Worm (Caenorhabditis elegans) whole organism, L1 larva: ENCODE data around the gene K03H1.13.

Experiments used
- C16A3.4 ChIP-seq: fragments of 150-350 bp; optimal IDR thresholded peaks from 2 replicates; lab custom pipeline; 2014; ENCODE audit warnings: missing biosample characterization, missing genetic modification characterization
- C34B4.2 ChIP-seq: sonication (generic microtip); optimal IDR thresholded peaks from 2 replicates; lab custom pipeline; 2017; ENCODE audit warnings: mild to moderate bottlenecking, missing genetic modification characterization, missing compliant biosample characterization
- Y116A8C.19 ChIP-seq: sonication (generic microtip); optimal IDR thresholded peaks from 2 replicates; lab custom pipeline; 2016; ENCODE audit warnings: missing compliant biosample characterization, missing genetic modification characterization, borderline replicate concordance
- ama-1 ChIP-seq: fragments of 150-350 bp; optimal IDR thresholded peaks from 2 replicates; lab custom pipeline; 2014
- blmp-1 ChIP-seq: fragments of 150-350 bp; optimal IDR thresholded peaks from 2 replicates; lab custom pipeline; 2014; ENCODE audit warnings: missing biosample characterization, missing genetic modification characterization
- ceh-63 ChIP-seq: fragments of 200-800 bp; sonication (Bioruptor generic); optimal IDR thresholded peaks from 2 replicates; lab custom pipeline; 2018; ENCODE audit warnings: mild to moderate bottlenecking, missing genetic modification characterization, missing compliant biosample characterization
- ceh-8 ChIP-seq: fragments of 200-800 bp; sonication (Bioruptor generic); optimal IDR thresholded peaks from 2 replicates; lab custom pipeline; 2018; ENCODE audit warnings: mild to moderate bottlenecking, missing genetic modification characterization, moderate library complexity, missing compliant biosample characterization
- ceh-90 ChIP-seq: sonication (generic microtip); optimal IDR thresholded peaks from 2 replicates; lab custom pipeline; 2016; ENCODE audit warnings: missing genetic modification characterization, missing compliant biosample characterization
- dpl-1 ChIP-seq, 3 experiments: fragments of 150-350 bp in 2 of 3; sonication (generic microtip) in 1 of 3; optimal IDR thresholded peaks; 2 replicates each; lab custom pipeline; 2014 to 2017; ENCODE audit warnings: missing biosample characterization in 3 of 3, missing genetic modification characterization in 3 of 3, missing genetic modification reagents in 3 of 3
- dsc-1 ChIP-seq: sonication (generic microtip); optimal IDR thresholded peaks from 2 replicates; lab custom pipeline; 2016; ENCODE audit warnings: mild to moderate bottlenecking, missing genetic modification characterization, missing compliant biosample characterization
- efl-1 ChIP-seq, 4 experiments: fragments of 150-350 bp; optimal IDR thresholded peaks in 3 of 4; peaks in 1 of 4; 1 replicate in 1 of 4; 2 replicates in 3 of 4; lab custom pipeline; 2014; ENCODE audit warnings: missing biosample characterization in 2 of 4, missing genetic modification characterization in 2 of 4, missing genetic modification reagents in 2 of 4
- egl-27 ChIP-seq, 2 experiments: fragments of 150-350 bp in 1 of 2; sonication (generic microtip); optimal IDR thresholded peaks; 3 replicates each; lab custom pipeline; 2017 to 2018; ENCODE audit warnings: missing biosample characterization in 2 of 2, missing genetic modification characterization in 2 of 2, missing genetic modification reagents in 2 of 2
- fkh-10 ChIP-seq: sonication (generic microtip); optimal IDR thresholded peaks from 2 replicates; lab custom pipeline; 2017; ENCODE audit warnings: missing biosample characterization, missing genetic modification reagents, missing genetic modification characterization
- fkh-4 ChIP-seq: sonication (generic microtip); optimal IDR thresholded peaks from 2 replicates; lab custom pipeline; 2016; ENCODE audit warnings: missing compliant biosample characterization, missing genetic modification characterization, borderline replicate concordance
- fkh-8 ChIP-seq: sonication (generic microtip); optimal IDR thresholded peaks from 2 replicates; lab custom pipeline; 2016; ENCODE audit warnings: mild to moderate bottlenecking, missing genetic modification characterization, missing compliant biosample characterization
- hlh-17 ChIP-seq: fragments of 200-800 bp; sonication (Bioruptor generic); optimal IDR thresholded peaks from 2 replicates; lab custom pipeline; 2018; ENCODE audit warnings: missing genetic modification characterization, mild to moderate bottlenecking, missing compliant biosample characterization, moderate library complexity, borderline replicate concordance
- hlh-4 ChIP-seq: sonication (generic microtip); optimal IDR thresholded peaks from 2 replicates; lab custom pipeline; 2016; ENCODE audit warnings: mild to moderate bottlenecking, missing genetic modification characterization, missing compliant biosample characterization
- irx-1 ChIP-seq: sonication (generic microtip); optimal IDR thresholded peaks from 2 replicates; lab custom pipeline; 2016; ENCODE audit warnings: missing genetic modification characterization, missing compliant biosample characterization
- isw-1 ChIP-seq: fragments of 200-800 bp; sonication (Bioruptor generic); IDR thresholded peaks from 2 replicates; pipeline ENCODE4 v1.3.6; 2022; ENCODE audit warnings: missing genetic modification characterization, missing compliant biosample characterization
- jun-1 ChIP-seq: fragments of 150-350 bp; optimal IDR thresholded peaks from 2 replicates; lab custom pipeline; 2014; ENCODE audit warnings: missing biosample characterization, missing genetic modification reagents, missing genetic modification characterization
- lin-14 ChIP-seq: fragments of 200-800 bp; sonication (Bioruptor generic); optimal IDR thresholded peaks from 2 replicates; lab custom pipeline; 2018; ENCODE audit warnings: mild to moderate bottlenecking, missing genetic modification characterization, moderate library complexity, missing compliant biosample characterization
- lir-3 ChIP-seq: sonication (generic microtip); optimal IDR thresholded peaks from 2 replicates; lab custom pipeline; 2016; ENCODE audit warnings: mild to moderate bottlenecking, missing genetic modification characterization, moderate library complexity, missing compliant biosample characterization; ENCODE audit not compliant: poor library complexity
- nhr-12 ChIP-seq: sonication (generic microtip); optimal IDR thresholded peaks from 2 replicates; lab custom pipeline; 2017; ENCODE audit warnings: missing biosample characterization, missing genetic modification characterization
- nhr-19 ChIP-seq: fragments of 200-800 bp; sonication (Bioruptor generic); conservative IDR thresholded peaks from 2 replicates; pipeline ENCODE4 v1.3.6; 2022; ENCODE audit warnings: missing genetic modification characterization, missing compliant biosample characterization
- nhr-47 ChIP-seq: sonication (generic microtip); optimal IDR thresholded peaks from 2 replicates; lab custom pipeline; 2016; ENCODE audit warnings: mild to moderate bottlenecking, missing genetic modification characterization, moderate library complexity, missing compliant biosample characterization
- nhr-77 ChIP-seq: fragments of 150-350 bp; optimal IDR thresholded peaks from 2 replicates; lab custom pipeline; 2014; ENCODE audit warnings: missing biosample characterization, missing genetic modification characterization
- pqm-1 ChIP-seq: sonication (generic microtip); optimal IDR thresholded peaks from 3 replicates; lab custom pipeline; 2017; ENCODE audit warnings: missing biosample characterization, missing genetic modification characterization
- skn-1 ChIP-seq: fragments of 150-350 bp; optimal IDR thresholded peaks from 2 replicates; lab custom pipeline; 2014; ENCODE audit warnings: missing biosample characterization, missing genetic modification characterization
- sup-37 ChIP-seq: fragments of 200-800 bp; sonication (Bioruptor generic); optimal IDR thresholded peaks from 2 replicates; lab custom pipeline; 2018; ENCODE audit warnings: mild to moderate bottlenecking, missing genetic modification characterization, missing compliant biosample characterization
- tlp-1 ChIP-seq: fragments of 150-350 bp; optimal IDR thresholded peaks from 2 replicates; lab custom pipeline; 2014; ENCODE audit warnings: missing biosample characterization, missing genetic modification characterization
- unc-130 ChIP-seq: fragments of 150-350 bp; optimal IDR thresholded peaks from 2 replicates; lab custom pipeline; 2017; ENCODE audit warnings: missing biosample characterization, missing genetic modification characterization, inconsistent platforms
- unc-30 ChIP-seq: sonication (generic microtip); optimal IDR thresholded peaks from 2 replicates; lab custom pipeline; 2017; ENCODE audit warnings: missing biosample characterization, missing genetic modification characterization
- unc-98 ChIP-seq: fragments of 200-800 bp; sonication (Bioruptor generic); IDR thresholded peaks from 2 replicates; pipeline ENCODE4 v1.3.6; 2022; ENCODE audit warnings: missing genetic modification characterization, missing compliant biosample characterization
- vab-15 ChIP-seq: sonication (generic microtip); optimal IDR thresholded peaks from 2 replicates; lab custom pipeline; 2017; ENCODE audit warnings: missing genotype, mild to moderate bottlenecking, missing genetic modification characterization, missing compliant biosample characterization
- ztf-11 ChIP-seq, 2 experiments: sonication (generic microtip); optimal IDR thresholded peaks; 2 replicates each; lab custom pipeline; 2016 to 2017; ENCODE audit warnings: missing genetic modification characterization in 2 of 2, missing biosample characterization in 1 of 2, missing compliant biosample characterization in 1 of 2

The K03H1.13 gene

ce11 chrIII:9982119-9982642, 32.0 kb upstream of the K03H1.13 start:
- TF ChIP-seq hlh-4, result no peak
- TF ChIP-seq unc-130, result no peak
- no peak for TF ChIP-seq unc-30 (tag; lab: Kevin White, UChicago)
- no peak for TF ChIP-seq pqm-1 (tag; lab: Kevin White, UChicago)
- no peak for TF ChIP-seq Y116A8C.19 (tag; lab: Kevin White, UChicago)
- TF ChIP-seq ceh-63 (GFP tag; lab: Kevin White, UChicago), result no peak
- TF ChIP-seq nhr-77 (tag; lab: Kevin White, UChicago), result no peak
- TF ChIP-seq hlh-17 (GFP tag; lab: Kevin White, UChicago), result no peak
- no peak for TF ChIP-seq jun-1 (tag; lab: Kevin White, UChicago)
- TF ChIP-seq nhr-19 (GFP tag; lab: Robert Waterston, UW), result no peak
- TF ChIP-seq ceh-8, result no peak
- TF ChIP-seq dpl-1 (GFP tag; optimal IDR thresholded peaks at IDR 0.05; lab: Kevin White, UChicago), result no peak
- TF ChIP-seq vab-15 (tag; lab: Kevin White, UChicago), result no peak
- no peak for TF ChIP-seq tlp-1 (tag; lab: Kevin White, UChicago)
- TF ChIP-seq fkh-8 (tag; lab: Kevin White, UChicago), result no peak
- TF ChIP-seq irx-1 (tag; lab: Kevin White, UChicago), result no peak

DNA sequence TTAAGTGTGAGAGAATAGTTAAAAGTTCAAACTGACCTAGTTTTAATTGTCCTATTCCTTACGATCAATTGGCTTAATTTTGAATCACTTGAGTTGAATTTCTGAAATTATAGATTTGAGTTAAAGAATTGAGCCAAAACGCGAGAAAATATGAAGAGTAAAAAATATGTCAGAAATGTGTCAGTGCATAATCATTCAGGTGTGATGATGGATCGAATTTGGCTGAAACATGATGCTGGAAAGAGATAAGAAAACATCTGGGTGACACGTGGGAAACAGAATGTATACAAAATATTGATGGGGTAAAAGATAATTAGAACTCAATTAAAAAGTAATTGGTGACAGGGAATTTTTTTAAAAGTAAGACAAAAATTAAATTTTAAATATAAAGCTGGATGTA, 23.6 kb upstream of the K03H1.13 start, which contains the start of gene R10E12.2:
Gene R10E12.2 (minus strand): TSS at position 101 of the 400 bp plus-strand sequence.
- TF ChIP-seq lin-14 (GFP tag; lab: Kevin White, UChicago), result no peak
- no peak for TF ChIP-seq C16A3.4 (tag; lab: Kevin White, UChicago)
- no peak for TF ChIP-seq efl-1 (optimal IDR thresholded peaks at IDR 0.05; lab: Kevin White, UChicago)
- peak in 1 of 2 experiments; percentile 26 for TF ChIP-seq efl-1 (GFP tag; optimal IDR thresholded peaks at IDR 0.05 in 1 of 2; lab: Kevin White, UChicago)
- no peak for TF ChIP-seq isw-1 (GFP tag; lab: Robert Waterston, UW)
- no peak for TF ChIP-seq ztf-11 (tag; optimal IDR thresholded peaks at IDR 0.05; lab: Kevin White, UChicago)

DNA sequence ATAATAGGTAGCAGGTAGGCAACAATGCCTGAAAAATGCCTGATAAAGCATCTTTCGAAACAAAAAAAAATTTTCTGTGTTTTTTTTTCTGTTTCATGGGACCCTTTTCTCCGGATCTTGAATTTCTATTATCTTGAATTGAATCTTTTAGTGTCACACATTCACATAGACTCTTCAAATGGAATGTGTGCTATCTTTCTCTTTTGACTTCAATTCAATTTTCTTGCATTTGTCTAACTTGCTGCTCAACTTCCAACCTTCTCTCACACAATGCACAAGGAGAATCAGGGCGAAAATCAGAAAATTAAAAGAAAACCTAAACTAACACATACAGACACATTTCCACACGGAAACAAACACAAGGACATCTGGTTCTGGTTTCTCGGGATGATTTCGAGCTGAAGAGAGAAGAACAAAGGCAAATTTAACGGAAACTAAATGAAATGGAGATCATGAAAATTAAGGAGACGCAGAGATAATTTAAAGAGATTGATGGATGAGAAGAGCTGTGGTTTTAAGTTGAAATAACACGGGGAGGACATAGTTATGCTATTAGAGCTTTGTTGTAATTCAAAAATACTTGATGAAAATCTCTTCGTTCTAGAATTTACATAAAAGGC, 22.2 kb upstream of the K03H1.13 start:
- TF ChIP-seq lir-3 (tag; lab: Kevin White, UChicago) (no peak), fkh-4 (tag; lab: Kevin White, UChicago) (peak; percentile 71), dsc-1 (peak; percentile 97), ceh-90 (tag; lab: Kevin White, UChicago) (no peak), unc-98 (GFP tag; lab: Robert Waterston, UW) (no peak), sup-37 (no peak), hlh-4 (no peak), efl-1 (optimal IDR thresholded peaks at IDR 0.05; lab: Kevin White, UChicago) (no peak), efl-1 (GFP tag; optimal IDR thresholded peaks at IDR 0.05 in 1 of 2; lab: Kevin White, UChicago) (peak in 1 of 2 experiments; percentile 74), dpl-1 (GFP tag; optimal IDR thresholded peaks at IDR 0.05; lab: Kevin White, UChicago) (no peak), hlh-17 (GFP tag; lab: Kevin White, UChicago) (no peak), skn-1 (no peak), lin-14 (GFP tag; lab: Kevin White, UChicago) (peak; percentile 24), fkh-10 (GFP tag; lab: Kevin White, UChicago) (peak; percentile 49), nhr-19 (GFP tag; lab: Robert Waterston, UW) (no peak)

DNA sequence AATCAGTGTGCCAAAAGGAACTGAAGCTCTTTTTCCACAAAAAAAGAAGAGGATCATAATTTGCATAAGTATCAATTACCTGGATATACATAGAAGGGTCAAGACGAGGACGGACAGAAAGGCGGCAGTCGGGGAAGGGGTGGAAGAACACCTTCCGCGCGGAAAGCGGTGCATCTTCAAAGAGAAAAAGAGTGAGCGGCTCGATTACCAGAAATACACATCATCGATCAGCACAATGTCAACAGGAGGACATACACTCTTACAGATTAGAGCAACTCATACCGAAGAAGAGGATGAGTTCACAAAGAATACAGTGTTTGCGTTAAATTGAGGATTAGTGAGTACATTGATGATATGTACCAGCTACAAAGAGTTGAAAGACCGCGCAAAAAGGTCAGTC, 19.2 kb upstream of the K03H1.13 start:
- TF ChIP-seq ztf-11 (tag; optimal IDR thresholded peaks at IDR 0.05; lab: Kevin White, UChicago) (no peak), Y116A8C.19 (tag; lab: Kevin White, UChicago) (no peak), nhr-47 (tag; lab: Kevin White, UChicago) (no peak), nhr-12 (no peak)

DNA sequence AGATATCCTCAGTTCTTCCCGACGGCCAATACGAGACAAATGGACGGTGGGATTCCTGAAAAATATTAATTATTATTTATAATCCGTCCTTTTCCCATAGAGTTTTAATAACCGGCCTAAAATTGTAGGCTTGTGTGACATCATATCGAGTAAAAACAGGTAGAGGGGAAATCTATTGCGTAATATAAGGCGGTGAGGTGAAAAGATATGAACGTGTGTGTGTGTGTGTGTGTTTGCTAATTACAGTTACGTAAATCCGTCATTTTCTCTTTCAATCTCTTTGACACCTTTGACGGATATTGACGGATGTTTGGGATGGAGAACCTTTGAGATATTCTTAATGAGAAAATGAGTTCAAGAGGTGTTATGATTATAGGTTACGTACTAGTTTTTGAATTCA, 15.3 kb upstream of the K03H1.13 start:
- TF ChIP-seq ama-1 (lab: Kevin White, UChicago) (no peak), blmp-1 (tag; lab: Kevin White, UChicago) (peak; percentile 39), pqm-1 (tag; lab: Kevin White, UChicago) (no peak), C34B4.2 (no peak), egl-27 (tag; optimal IDR thresholded peaks at IDR 0.05; lab: Kevin White, UChicago) (no peak)
